Worm (Caenorhabditis elegans) whole organism, L1 larva: ENCODE measurements around the gene W04H10.6.
A peak's percentile ranks its signal among the peaks of the same experiment; 100 is the strongest.

Experiments
- C34B4.2 ChIP-seq: sonication (generic microtip); optimal IDR thresholded peaks from 2 replicates; lab custom pipeline; 2017; ENCODE audit warnings: mild to moderate bottlenecking, missing genetic modification characterization, missing compliant biosample characterization
- F16B12.6 ChIP-seq: fragments of 150-350 bp; optimal IDR thresholded peaks from 2 replicates; lab custom pipeline; 2014; ENCODE audit warnings: missing biosample characterization, missing genetic modification characterization
- aha-1 ChIP-seq: fragments of 150-350 bp; optimal IDR thresholded peaks from 2 replicates; lab custom pipeline; 2014; ENCODE audit warnings: missing biosample characterization, missing genetic modification characterization
- aly-2 ChIP-seq: fragments of 150-350 bp; optimal IDR thresholded peaks from 2 replicates; lab custom pipeline; 2014; ENCODE audit warnings: missing biosample characterization, missing genetic modification characterization
- ama-1 ChIP-seq: fragments of 150-350 bp; optimal IDR thresholded peaks from 2 replicates; lab custom pipeline; 2014
- blmp-1 ChIP-seq: fragments of 150-350 bp; optimal IDR thresholded peaks from 2 replicates; lab custom pipeline; 2014; ENCODE audit warnings: missing biosample characterization, missing genetic modification characterization
- ceh-90 ChIP-seq: sonication (generic microtip); optimal IDR thresholded peaks from 2 replicates; lab custom pipeline; 2016; ENCODE audit warnings: missing genetic modification characterization, missing compliant biosample characterization
- dpl-1 ChIP-seq, 3 experiments: fragments of 150-350 bp in 2 of 3; sonication (generic microtip) in 1 of 3; optimal IDR thresholded peaks; 2 replicates each; lab custom pipeline; 2014 to 2017; ENCODE audit warnings: missing biosample characterization in 3 of 3, missing genetic modification characterization in 3 of 3, missing genetic modification reagents in 3 of 3
- dsc-1 ChIP-seq: sonication (generic microtip); optimal IDR thresholded peaks from 2 replicates; lab custom pipeline; 2016; ENCODE audit warnings: mild to moderate bottlenecking, missing genetic modification characterization, missing compliant biosample characterization
- efl-1 ChIP-seq, 4 experiments: fragments of 150-350 bp; optimal IDR thresholded peaks in 3 of 4; peaks in 1 of 4; 1 replicate in 1 of 4; 2 replicates in 3 of 4; lab custom pipeline; 2014; ENCODE audit warnings: missing biosample characterization in 2 of 4, missing genetic modification characterization in 2 of 4, missing genetic modification reagents in 2 of 4
- efl-3 ChIP-seq: fragments of 200-800 bp; sonication (Bioruptor generic); optimal IDR thresholded peaks from 2 replicates; lab custom pipeline; 2018; ENCODE audit warnings: mild to moderate bottlenecking, missing genetic modification characterization, missing compliant biosample characterization
- lin-35 ChIP-seq, 2 experiments: fragments of 150-350 bp; optimal IDR thresholded peaks; 2 replicates each; lab custom pipeline; 2014; ENCODE audit warnings: missing biosample characterization in 2 of 2, missing genetic modification characterization in 2 of 2, missing genetic modification reagents in 2 of 2
- mab-9 ChIP-seq: fragments of 200-800 bp; sonication (Bioruptor generic); IDR thresholded peaks from 2 replicates; pipeline ENCODE4 v1.3.6; 2022; ENCODE audit warnings: missing genetic modification reagents, missing genetic modification characterization, missing compliant biosample characterization
- nhr-12 ChIP-seq: sonication (generic microtip); optimal IDR thresholded peaks from 2 replicates; lab custom pipeline; 2017; ENCODE audit warnings: missing biosample characterization, missing genetic modification characterization
- nhr-20 ChIP-seq: sonication (generic microtip); optimal IDR thresholded peaks from 2 replicates; lab custom pipeline; 2016; ENCODE audit warnings: mild to moderate bottlenecking, missing genetic modification characterization, missing compliant biosample characterization
- nhr-237 ChIP-seq: fragments of 150-350 bp; optimal IDR thresholded peaks from 2 replicates; lab custom pipeline; 2014; ENCODE audit warnings: missing biosample characterization, missing genetic modification characterization
- nhr-28 ChIP-seq: fragments of 150-350 bp; optimal IDR thresholded peaks from 2 replicates; lab custom pipeline; 2014; ENCODE audit warnings: missing biosample characterization, missing genetic modification characterization
- nhr-76 ChIP-seq: sonication (generic microtip); optimal IDR thresholded peaks from 2 replicates; lab custom pipeline; 2017; ENCODE audit warnings: missing biosample characterization, missing genetic modification characterization
- nhr-85 ChIP-seq: sonication (generic microtip); peaks from one replicate; lab custom pipeline; 2016; ENCODE audit warnings: missing genetic modification characterization, inconsistent platforms, missing compliant biosample characterization
- nhr-90 ChIP-seq: sonication (generic microtip); optimal IDR thresholded peaks from 2 replicates; lab custom pipeline; 2016; ENCODE audit warnings: mild to moderate bottlenecking, missing genetic modification characterization, missing compliant biosample characterization; ENCODE audit not compliant: poor library complexity
- pag-3 ChIP-seq: sonication (generic microtip); optimal IDR thresholded peaks from 2 replicates; lab custom pipeline; 2017; ENCODE audit warnings: missing genetic modification characterization, mild to moderate bottlenecking, missing compliant biosample characterization, antibody characterized with exemption, borderline replicate concordance; ENCODE audit not compliant: insufficient read depth
- unc-130 ChIP-seq: fragments of 150-350 bp; optimal IDR thresholded peaks from 2 replicates; lab custom pipeline; 2017; ENCODE audit warnings: missing biosample characterization, missing genetic modification characterization, inconsistent platforms
- unc-86 ChIP-seq: sonication (generic microtip); optimal IDR thresholded peaks from 2 replicates; lab custom pipeline; 2016; ENCODE audit warnings: missing genetic modification characterization, missing compliant biosample characterization
- zip-4 ChIP-seq: fragments of 200-800 bp; sonication (Bioruptor generic); optimal IDR thresholded peaks from 2 replicates; lab custom pipeline; 2018; ENCODE audit warnings: mild to moderate bottlenecking, missing genetic modification characterization, moderate library complexity, missing compliant biosample characterization

W04H10.6 gene

DNA sequence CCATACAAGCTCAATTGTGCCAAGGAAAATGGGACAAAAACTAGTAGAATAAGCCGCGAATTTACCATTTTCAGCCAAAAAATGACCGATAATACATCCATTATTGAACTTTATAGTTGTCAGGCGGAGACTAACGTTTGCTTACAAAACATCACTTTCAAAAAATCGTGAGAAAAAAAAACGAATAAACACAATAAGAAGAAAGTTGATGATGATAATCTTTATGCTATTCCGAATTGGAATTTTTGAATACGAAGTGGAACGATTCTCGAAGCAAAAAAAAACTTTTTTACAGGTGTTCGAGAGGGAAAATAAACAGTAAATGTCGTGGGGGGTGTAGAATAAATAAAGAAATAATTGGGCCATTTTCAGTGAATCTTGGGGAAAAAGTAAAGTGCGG, 30.6 kb downstream of the W04H10.6 start, which contains the start of gene W08F4.7:
TSS of gene W08F4.7 (minus strand) at position 101 of the 400 bp plus-strand sequence.
- TF ChIP-seq nhr-85 (tag; lab: Kevin White, UChicago) (peak; percentile 8), nhr-76 (tag; lab: Kevin White, UChicago) (no peak)

DNA sequence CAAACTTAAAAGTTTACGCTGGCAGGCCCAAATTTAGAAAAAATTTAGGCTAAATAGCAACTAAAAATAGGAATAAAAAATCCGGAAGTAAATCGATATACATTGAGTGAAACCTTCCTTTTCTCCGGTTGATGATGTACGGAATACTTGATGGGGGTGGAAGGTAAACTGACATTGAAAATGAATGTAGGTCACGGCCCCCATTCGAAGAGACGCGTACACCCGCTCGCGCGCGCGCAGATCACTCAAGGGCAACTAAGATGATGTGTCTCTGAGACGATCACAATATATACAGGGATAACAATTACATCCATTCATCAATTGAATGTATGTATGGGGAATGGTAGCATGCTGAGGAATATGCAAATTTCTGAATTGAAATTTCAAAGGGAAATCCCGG, 34.2 kb downstream of the W04H10.6 start:
- TF ChIP-seq C34B4.2 (tag; lab: Kevin White, UChicago), result no peak
- TF ChIP-seq blmp-1, result peak; percentile 90
- peak; percentile 81 for TF ChIP-seq nhr-85 (tag; lab: Kevin White, UChicago)

DNA sequence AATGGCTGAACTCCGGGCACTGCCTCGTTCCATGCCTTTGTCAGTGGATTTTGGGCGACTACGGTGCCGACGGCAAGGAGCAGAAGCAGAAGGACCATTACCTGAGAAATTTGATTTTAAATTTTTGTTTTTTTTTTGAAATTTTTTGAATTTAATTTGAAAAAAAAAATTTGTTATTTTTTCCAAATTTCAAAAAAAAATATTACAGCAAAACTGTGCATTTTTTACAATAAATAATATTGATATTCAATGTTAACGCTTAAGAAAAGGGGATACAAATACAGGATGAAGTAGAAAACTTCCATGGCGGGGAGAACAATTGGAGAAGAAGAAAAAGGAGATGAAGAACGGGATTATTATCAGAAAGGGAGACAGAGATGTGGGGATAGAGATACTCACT, 36.2 kb downstream of the W04H10.6 start, which contains the start of gene mlt-8:
TSS of gene mlt-8 (minus strand) at position 101 of the 400 bp plus-strand sequence.
- TF ChIP-seq blmp-1 (peak; percentile 17), efl-3 (GFP tag; lab: Kevin White, UChicago) (no peak), nhr-76 (tag; lab: Kevin White, UChicago) (no peak), aly-2 (tag; lab: Kevin White, UChicago) (no peak), unc-86 (tag; lab: Kevin White, UChicago) (no peak)

DNA sequence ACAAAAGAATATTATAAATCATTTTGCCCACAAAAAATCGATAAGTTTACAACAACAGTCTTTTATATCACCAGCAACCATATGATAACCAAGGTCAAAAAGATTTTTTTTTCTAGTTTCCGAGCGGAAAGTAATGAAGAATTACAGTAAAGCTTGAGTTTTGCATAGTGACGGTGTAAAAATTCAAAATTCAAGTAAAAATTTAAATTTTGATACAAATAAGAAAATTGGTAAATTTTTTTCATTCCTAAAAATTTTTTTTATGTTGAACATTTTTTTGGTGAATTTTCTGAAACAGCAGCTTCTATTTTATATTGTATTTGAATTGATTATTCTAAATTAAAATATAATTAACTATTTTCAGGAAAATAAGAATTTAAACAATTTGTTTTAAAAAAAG, 39.5 kb downstream of the W04H10.6 start, which contains the start of gene W08F4.5:
TSS of gene W08F4.5 (minus strand) at position 101 of the 400 bp plus-strand sequence.
- TF ChIP-seq lin-35 (GFP tag; optimal IDR thresholded peaks at IDR 0.05; lab: Kevin White, UChicago), result no peak
- TF ChIP-seq nhr-28 (tag; lab: Kevin White, UChicago), result no peak
- TF ChIP-seq nhr-20, result no peak
- TF ChIP-seq unc-130 (tag; lab: Kevin White, UChicago), result no peak
- TF ChIP-seq ama-1 (lab: Kevin White, UChicago), result no peak
- no peak for TF ChIP-seq zip-4
- no peak for TF ChIP-seq pag-3
- TF ChIP-seq efl-3 (GFP tag; lab: Kevin White, UChicago), result no peak
- no peak for TF ChIP-seq mab-9 (GFP tag; lab: Robert Waterston, UW)
- no peak for TF ChIP-seq C34B4.2 (tag; lab: Kevin White, UChicago)
- no peak for TF ChIP-seq F16B12.6 (tag; lab: Kevin White, UChicago)
- TF ChIP-seq nhr-76 (tag; lab: Kevin White, UChicago), result no peak
- no peak for TF ChIP-seq nhr-90 (tag; lab: Kevin White, UChicago)
- TF ChIP-seq nhr-12, result no peak
- no peak for TF ChIP-seq ceh-90 (tag; lab: Kevin White, UChicago)
- TF ChIP-seq dpl-1 (GFP tag; optimal IDR thresholded peaks at IDR 0.05; lab: Kevin White, UChicago), result no peak
- no peak for TF ChIP-seq nhr-237
- no peak for TF ChIP-seq dsc-1
- TF ChIP-seq aha-1 (tag; lab: Kevin White, UChicago), result no peak
- TF ChIP-seq efl-1 (optimal IDR thresholded peaks at IDR 0.05; lab: Kevin White, UChicago), result no peak
- no peak for TF ChIP-seq efl-1 (GFP tag; optimal IDR thresholded peaks at IDR 0.05 in 1 of 2; lab: Kevin White, UChicago)
- TF ChIP-seq, all 84 proteins: peak for 0
